Fruit fly (Drosophila melanogaster) whole organism, embryonic: ENCODE measurements around the gene a10.

ENCODE experiments used
- CG10654 ChIP-seq: fragments of 200-800 bp; sonication (Bioruptor generic); optimal IDR thresholded peaks from 2 replicates; lab custom pipeline; 2016; ENCODE audit warnings: missing biosample characterization, missing genetic modification characterization
- CG12769 ChIP-seq: fragments of 200-800 bp; sonication (Bioruptor generic); optimal IDR thresholded peaks from 2 replicates; lab custom pipeline; 2019; ENCODE audit warnings: missing biosample characterization, mild to moderate bottlenecking, missing genetic modification characterization, moderate library complexity
- CG6683 ChIP-seq: fragments of 200-800 bp; sonication (Bioruptor generic); optimal IDR thresholded peaks from 2 replicates; lab custom pipeline; 2017; ENCODE audit warnings: missing biosample characterization, mild to moderate bottlenecking, missing genetic modification characterization, missing genetic modification reagents
- gfzf ChIP-seq: fragments of 200-800 bp; sonication (Bioruptor generic); optimal IDR thresholded peaks from 2 replicates; lab custom pipeline; 2016; ENCODE audit warnings: missing biosample characterization, mild to moderate bottlenecking, missing genetic modification characterization, moderate library complexity

DNA sequence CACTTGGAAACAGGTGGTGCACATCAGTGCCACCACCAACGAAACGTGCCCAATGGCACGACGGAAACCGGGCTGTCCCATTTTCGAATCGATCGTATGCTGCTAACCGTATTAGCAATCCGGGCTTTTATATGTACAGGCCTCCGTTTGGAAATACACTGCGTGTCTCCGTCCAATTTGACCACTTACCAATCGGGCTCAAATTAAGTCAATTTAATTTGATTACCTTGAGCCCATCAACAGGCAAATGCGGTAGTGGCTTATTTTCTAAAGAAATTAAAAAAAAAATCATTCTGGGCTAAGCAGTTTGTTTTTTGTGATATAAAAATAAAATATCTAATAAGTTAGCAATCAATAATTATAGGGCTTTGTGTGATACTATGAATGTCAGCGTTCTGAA lies at the start of gene a10:
- TF ChIP-seq CG10654 (GFP tag; lab: Kevin White, UChicago) (no peak), CG12769 (tag; lab: Kevin White, UChicago) (no peak), CG6683 (GFP tag; lab: Kevin White, UChicago) (no peak), gfzf (GFP tag; lab: Kevin White, UChicago) (no peak)
